Worm (Caenorhabditis elegans): ENCODE results near the gene ZK688.5.

Gene ZK688.5

ce11 chrIII:7877090-7877489, 14.3 kb downstream of the ZK688.5 start:
- TF ChIP-seq C16A3.4 (tag; optimal IDR thresholded peaks at IDR 0.05) (no peak), efl-3 (GFP tag; optimal IDR thresholded peaks at IDR 0.05) (no peak), aha-1 (tag; optimal IDR thresholded peaks at IDR 0.05) (no peak), unc-130 (tag; optimal IDR thresholded peaks at IDR 0.05) (no peak), fkh-8 (tag; optimal IDR thresholded peaks at IDR 0.05) (no peak), pag-3 (tag; optimal IDR thresholded peaks at IDR 0.05; ENCODE audit: borderline replicate concordance, insufficient read depth) (no peak), C04F5.9 (tag; optimal IDR thresholded peaks at IDR 0.05) (no peak), Y116A8C.19 (tag; optimal IDR thresholded peaks at IDR 0.05; ENCODE audit: borderline replicate concordance) (no peak), aly-2 (tag; optimal IDR thresholded peaks at IDR 0.05) (no peak), elt-3 (tag; optimal IDR thresholded peaks at IDR 0.05) (no peak), dsc-1 (tag; optimal IDR thresholded peaks at IDR 0.05) (no peak), mep-1 (tag; optimal IDR thresholded peaks at IDR 0.05) (no peak), ztf-11 (tag; optimal IDR thresholded peaks at IDR 0.05) (no peak), nhr-20 (tag; optimal IDR thresholded peaks at IDR 0.05) (no peak), lir-3 (tag; optimal IDR thresholded peaks at IDR 0.05; ENCODE audit: poor library complexity) (no peak), fkh-4 (tag; optimal IDR thresholded peaks at IDR 0.05; ENCODE audit: borderline replicate concordance) (no peak), nhr-77 (tag; optimal IDR thresholded peaks at IDR 0.05) (no peak), lin-15B (tag; optimal IDR thresholded peaks at IDR 0.05) (no peak), pqm-1 (tag; optimal IDR thresholded peaks at IDR 0.05) (no peak)

DNA sequence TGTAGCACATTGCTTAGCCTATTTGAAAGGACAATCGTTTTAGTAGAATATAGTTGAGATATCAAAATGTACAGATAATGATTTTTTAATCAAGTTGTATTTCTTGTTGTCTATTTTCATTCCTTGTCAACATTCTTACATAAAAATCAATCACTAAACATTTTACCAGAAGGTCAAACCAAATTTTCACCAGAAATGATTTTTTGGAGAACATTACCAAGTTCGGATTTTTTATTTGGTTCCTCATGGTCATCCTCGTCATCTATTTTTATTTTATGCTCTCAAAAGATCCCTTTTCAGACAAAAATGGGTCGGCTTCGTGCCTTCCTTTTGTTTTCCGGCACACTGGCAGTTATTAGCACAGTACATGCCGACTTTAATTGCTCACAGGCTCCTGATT, 17.9 kb downstream of the ZK688.5 start, which contains the start of gene tyr-1:
Gene tyr-1, plus strand, starts transcription at position 301 of the 400 bp plus-strand sequence.
- TF ChIP-seq nhr-84 (tag; optimal IDR thresholded peaks at IDR 0.05) (no peak), efl-1 (optimal IDR thresholded peaks at IDR 0.05) (no peak), efl-1 (GFP tag; optimal IDR thresholded peaks at IDR 0.05 in 1 of 2) (peak in 1 of 2 experiments; percentile 17)

DNA sequence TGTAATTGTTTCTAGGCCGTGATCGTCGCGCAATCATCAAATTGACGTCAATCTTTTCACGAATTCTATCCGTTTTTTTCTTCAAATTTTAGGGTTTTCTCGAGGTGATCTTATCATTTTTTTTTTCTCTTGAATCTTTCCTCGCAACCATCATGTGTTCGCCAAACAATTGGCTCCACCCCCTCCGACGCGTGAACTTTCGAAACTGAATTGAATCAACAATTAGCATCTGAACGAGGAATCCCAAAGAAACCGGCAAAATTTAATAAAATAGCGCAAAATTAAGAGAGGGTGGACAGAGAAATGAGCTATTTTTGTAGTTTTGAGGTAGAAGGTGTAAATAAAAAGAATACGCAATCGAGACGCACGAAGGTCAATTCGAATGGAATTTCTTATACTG, 18.6 kb downstream of the ZK688.5 start:
- peak in 1 of 2 experiments; percentile 16 for TF ChIP-seq lsy-2 (tag; optimal IDR thresholded peaks at IDR 0.05)
- TF ChIP-seq nhr-76 (tag; optimal IDR thresholded peaks at IDR 0.05) = no peak
- peak; percentile 8 for TF ChIP-seq snu-23 (GFP tag; optimal IDR thresholded peaks at IDR 0.05)
- TF ChIP-seq hpl-2 (GFP tag; optimal IDR thresholded peaks at IDR 0.05) = no peak
- TF ChIP-seq blmp-1 (tag; optimal IDR thresholded peaks at IDR 0.05) = peak; percentile 63
- no peak for TF ChIP-seq mef-2 (tag; optimal IDR thresholded peaks at IDR 0.05)
- no peak for TF ChIP-seq nhr-77 (tag; optimal IDR thresholded peaks at IDR 0.05)
- TF ChIP-seq lin-14 (GFP tag; optimal IDR thresholded peaks at IDR 0.05) = peak; percentile 64
- no peak for TF ChIP-seq sptf-1 (tag; optimal IDR thresholded peaks at IDR 0.05)
- TF ChIP-seq nhr-20 (tag; optimal IDR thresholded peaks at IDR 0.05) = peak; percentile 39
- no peak for TF ChIP-seq ztf-4 (tag; optimal IDR thresholded peaks at IDR 0.05)
- peak; percentile 53 for TF ChIP-seq mep-1 (tag; optimal IDR thresholded peaks at IDR 0.05)
- no peak for TF ChIP-seq swsn-7 (tag; optimal IDR thresholded peaks at IDR 0.05)
- TF ChIP-seq lin-15B (tag; optimal IDR thresholded peaks at IDR 0.05) = no peak
- peak; percentile 36 for TF ChIP-seq nhr-71 (tag; optimal IDR thresholded peaks at IDR 0.05)
- TF ChIP-seq nhr-85 (tag) = peak; percentile 86
- TF ChIP-seq nhr-12 (tag; optimal IDR thresholded peaks at IDR 0.05) = no peak
- TF ChIP-seq nhr-19 (GFP tag; conservative IDR thresholded peaks at IDR 0.05) = no peak
- TF ChIP-seq vab-15 (tag; optimal IDR thresholded peaks at IDR 0.05) = peak; percentile 14
- peak in 1 of 6 experiments; percentile 73 for TF ChIP-seq elt-3 (tag; optimal IDR thresholded peaks at IDR 0.05)

DNA sequence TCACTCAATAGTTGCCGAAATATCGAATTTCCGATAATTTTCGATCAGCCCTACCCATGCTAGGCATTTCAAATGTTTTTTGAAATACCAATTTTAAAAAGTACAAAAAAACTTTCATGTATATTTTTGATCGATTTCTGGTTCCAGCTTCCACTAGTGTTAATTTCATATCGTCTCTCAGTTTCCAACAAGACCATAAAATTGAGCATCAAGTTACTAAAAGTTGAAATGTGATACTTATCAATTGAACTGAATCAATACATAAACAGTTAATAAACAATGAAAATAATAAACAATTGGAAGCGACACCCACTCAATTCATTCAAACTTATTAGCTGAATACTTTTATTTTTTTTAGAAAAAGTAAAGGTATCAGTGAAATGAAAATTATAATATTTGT, 25.2 kb downstream of the ZK688.5 start, which contains the start of gene cup-4:
Gene cup-4, plus strand, starts transcription at position 301 of the 400 bp plus-strand sequence.
- TF ChIP-seq nhr-12 (tag; optimal IDR thresholded peaks at IDR 0.05) = no peak
- TF ChIP-seq unc-86 (tag; optimal IDR thresholded peaks at IDR 0.05) = no peak
- no peak for TF ChIP-seq nhr-77 (tag; optimal IDR thresholded peaks at IDR 0.05)
- TF ChIP-seq dsc-1 (tag; optimal IDR thresholded peaks at IDR 0.05) = no peak
- TF ChIP-seq lin-15B (tag; optimal IDR thresholded peaks at IDR 0.05) = no peak
- no peak for TF ChIP-seq fkh-4 (tag; optimal IDR thresholded peaks at IDR 0.05; ENCODE audit: borderline replicate concordance)

Measured in whole organism, L1 larva.